Worm (Caenorhabditis elegans): ENCODE data around the gene lgc-58.
A peak's percentile ranks its signal among the peaks of the same experiment; 100 is the strongest.

Gene lgc-58

DNA sequence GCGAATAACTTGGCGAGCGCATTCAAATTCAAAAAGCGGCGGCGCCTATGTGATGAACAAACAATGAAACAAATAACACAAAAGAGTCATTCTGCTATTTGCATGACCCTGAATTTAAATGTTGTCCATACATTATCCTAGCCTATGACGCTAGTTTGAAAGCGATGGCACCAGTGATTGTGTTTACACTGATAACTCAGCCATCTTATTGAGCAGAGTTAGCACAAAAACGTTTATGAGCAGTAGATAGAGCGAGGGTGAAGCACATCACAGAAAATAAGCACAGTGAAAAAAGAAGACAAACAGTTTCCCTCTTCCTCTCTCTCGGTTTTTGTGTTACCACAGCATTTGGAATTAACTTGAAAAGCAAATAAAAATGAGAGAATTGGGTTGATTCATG is 32.0 kb upstream of the lgc-58 start:
- TF ChIP-seq nhr-129 (tag; optimal IDR thresholded peaks at IDR 0.05), result peak; percentile 34
- TF ChIP-seq zag-1 (tag; optimal IDR thresholded peaks at IDR 0.05), result no peak
- peak; percentile 1 for TF ChIP-seq crh-2 (tag; optimal IDR thresholded peaks at IDR 0.05)
- TF ChIP-seq dmd-4 (tag; optimal IDR thresholded peaks at IDR 0.05), result no peak
- TF ChIP-seq unc-39 (tag; optimal IDR thresholded peaks at IDR 0.05), result no peak
- no peak for TF ChIP-seq nhr-6 (tag; optimal IDR thresholded peaks at IDR 0.05)
- TF ChIP-seq sem-4 (tag; optimal IDR thresholded peaks at IDR 0.05), result no peak
- peak; percentile 39 for TF ChIP-seq F13H6.1 (tag; optimal IDR thresholded peaks at IDR 0.05)

DNA sequence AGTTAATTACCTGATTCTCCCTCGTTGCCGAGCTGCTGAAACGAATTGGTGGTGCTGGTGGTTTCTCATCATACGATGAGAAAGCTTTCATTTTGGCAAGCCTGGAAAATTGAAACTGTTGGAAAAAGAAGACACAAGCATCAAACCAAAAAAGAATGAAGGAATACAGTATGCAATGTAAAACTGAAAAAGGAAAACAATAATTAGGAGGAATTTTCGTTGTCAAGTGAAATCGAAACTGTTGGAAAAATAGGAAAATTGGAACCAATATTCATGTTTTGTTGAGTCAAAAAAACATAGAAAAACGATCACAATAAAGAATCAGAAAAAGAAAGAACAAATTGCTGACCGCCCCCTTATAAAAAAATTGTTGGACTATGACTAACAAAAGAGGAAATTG is 26.8 kb upstream of the lgc-58 start, which contains the start of gene pak-1:
Gene pak-1, minus strand, starts transcription at position 101 of the 400 bp plus-strand sequence.
- TF ChIP-seq lin-13 (GFP tag; optimal IDR thresholded peaks at IDR 0.05) (no peak), nhr-77 (tag; optimal IDR thresholded peaks at IDR 0.05) (no peak), egl-27 (tag; optimal IDR thresholded peaks at IDR 0.05) (no peak), nhr-25 (tag; optimal IDR thresholded peaks at IDR 0.05) (no peak), R02D3.7 (tag; optimal IDR thresholded peaks at IDR 0.05) (no peak), elt-3 (tag; optimal IDR thresholded peaks at IDR 0.05) (no peak), mdl-1 (tag; optimal IDR thresholded peaks at IDR 0.05) (no peak), peb-1 (tag; optimal IDR thresholded peaks at IDR 0.05) (no peak), nhr-11 (tag; optimal IDR thresholded peaks at IDR 0.05) (no peak)

DNA sequence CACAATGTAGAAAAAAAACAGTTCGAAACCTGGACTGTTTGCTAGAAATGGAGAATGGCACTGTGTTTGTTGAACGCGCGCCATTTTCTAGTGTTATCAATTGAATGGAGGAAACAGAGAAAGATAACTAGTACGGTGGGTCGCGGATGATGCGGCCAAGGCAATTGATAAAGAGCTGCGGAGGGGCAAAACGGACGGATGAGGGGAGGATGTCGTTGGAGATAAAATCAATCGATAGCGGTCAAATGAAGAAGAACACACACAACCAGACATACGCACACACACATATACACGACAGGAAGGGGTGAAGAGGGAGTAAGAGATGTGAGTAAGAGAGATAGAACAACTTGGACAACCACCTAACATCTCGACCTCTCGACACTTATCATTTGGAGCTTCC is 25.2 kb upstream of the lgc-58 start:
- TF ChIP-seq fos-1 (tag; optimal IDR thresholded peaks at IDR 0.05) (peak; percentile 56), ZK546.5 (tag; optimal IDR thresholded peaks at IDR 0.05) (no peak), nhr-10 (tag; optimal IDR thresholded peaks at IDR 0.05) (no peak), nhr-21 (tag; optimal IDR thresholded peaks at IDR 0.05) (peak; percentile 37), lin-13 (GFP tag; optimal IDR thresholded peaks at IDR 0.05) (no peak), mdl-1 (tag; optimal IDR thresholded peaks at IDR 0.05) (no peak), lsy-2 (tag; optimal IDR thresholded peaks at IDR 0.05) (peak in 1 of 2 experiments; percentile 20), nhr-12 (tag; optimal IDR thresholded peaks at IDR 0.05) (no peak), crh-2 (tag; optimal IDR thresholded peaks at IDR 0.05) (no peak), ztf-4 (tag; optimal IDR thresholded peaks at IDR 0.05) (no peak), nhr-237 (tag; optimal IDR thresholded peaks at IDR 0.05) (no peak), unc-62 (GFP tag; optimal IDR thresholded peaks at IDR 0.05) (no peak), sma-3 (GFP tag; optimal IDR thresholded peaks at IDR 0.05) (peak; percentile 38), snpc-4 (tag; optimal IDR thresholded peaks at IDR 0.05) (no peak), nhr-11 (tag; optimal IDR thresholded peaks at IDR 0.05) (no peak), skn-1 (tag; optimal IDR thresholded peaks at IDR 0.05) (no peak), alr-1 (tag; optimal IDR thresholded peaks at IDR 0.05) (no peak), gmeb-1 (tag; optimal IDR thresholded peaks at IDR 0.05) (no peak), blmp-1 (tag; optimal IDR thresholded peaks at IDR 0.05; ENCODE audit: insufficient read depth) (no peak), sem-4 (tag; optimal IDR thresholded peaks at IDR 0.05) (no peak), nhr-129 (tag; optimal IDR thresholded peaks at IDR 0.05) (peak; percentile 45), lin-39 (tag; optimal IDR thresholded peaks at IDR 0.05) (no peak), nhr-25 (tag; optimal IDR thresholded peaks at IDR 0.05) (no peak), elt-1 (tag; optimal IDR thresholded peaks at IDR 0.05) (no peak), aly-2 (tag; optimal IDR thresholded peaks at IDR 0.05) (no peak), ama-1 (optimal IDR thresholded peaks at IDR 0.05) (no peak), Y55F3AM.14 (GFP tag; optimal IDR thresholded peaks at IDR 0.05) (no peak)

DNA sequence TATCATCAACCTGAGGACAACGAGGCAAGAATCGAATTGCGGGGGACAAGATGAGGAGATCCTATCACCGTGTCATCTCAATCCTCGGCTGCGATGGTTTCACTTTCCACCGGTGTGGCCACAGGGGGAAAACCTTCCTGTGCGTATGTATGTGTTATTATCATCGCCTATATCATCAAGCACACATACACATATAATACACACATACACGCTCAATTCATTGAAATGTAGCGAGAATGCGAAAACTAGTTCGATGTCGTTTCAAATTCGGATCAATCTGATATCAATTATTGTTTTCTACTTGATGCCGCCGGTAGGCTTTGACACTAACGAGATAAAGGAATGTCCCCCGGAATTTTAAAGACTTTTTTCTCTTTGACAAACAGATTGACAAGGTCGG is 24.5 kb upstream of the lgc-58 start:
- TF ChIP-seq ztf-1 (GFP tag; conservative IDR thresholded peaks at IDR 0.05) (no peak), elt-3 (tag; optimal IDR thresholded peaks at IDR 0.05) (no peak), alr-1 (tag; optimal IDR thresholded peaks at IDR 0.05) (no peak), nhr-77 (tag; optimal IDR thresholded peaks at IDR 0.05) (no peak), nhr-12 (tag; optimal IDR thresholded peaks at IDR 0.05) (no peak), blmp-1 (tag; optimal IDR thresholded peaks at IDR 0.05; ENCODE audit: insufficient read depth) (peak; percentile 60), dmd-4 (tag; optimal IDR thresholded peaks at IDR 0.05) (no peak), sma-9 (GFP tag; optimal IDR thresholded peaks at IDR 0.05) (peak; percentile 47), sma-9 (tag; optimal IDR thresholded peaks at IDR 0.05) (no peak), nhr-10 (tag; optimal IDR thresholded peaks at IDR 0.05) (no peak), gmeb-1 (tag; optimal IDR thresholded peaks at IDR 0.05) (no peak), lsy-2 (tag; optimal IDR thresholded peaks at IDR 0.05) (no peak), nhr-25 (tag; optimal IDR thresholded peaks at IDR 0.05) (peak; percentile 22), ztf-11 (tag; optimal IDR thresholded peaks at IDR 0.05) (no peak), sma-3 (GFP tag; optimal IDR thresholded peaks at IDR 0.05) (peak; percentile 38), mbf-1 (tag; optimal IDR thresholded peaks at IDR 0.05) (no peak)
